Worm (Caenorhabditis elegans): ENCODE data around the gene ttr-10.

The ttr-10 gene

ce11 chrV:7553873-7554362 lies at the start of gene ttr-10:
Gene ttr-10, minus strand, starts transcription at chrV:7553923.
- TF ChIP-seq sem-2 (GFP tag; optimal IDR thresholded peaks at IDR 0.05) (no peak), elt-1 (tag; optimal IDR thresholded peaks at IDR 0.05; ENCODE audit: borderline replicate concordance, insufficient read depth) (no peak), nhr-28 (tag; optimal IDR thresholded peaks at IDR 0.05) (no peak), elt-3 (tag; optimal IDR thresholded peaks at IDR 0.05) (no peak), nhr-237 (tag; optimal IDR thresholded peaks at IDR 0.05) (no peak), unc-120 (tag; optimal IDR thresholded peaks at IDR 0.05; ENCODE audit: poor library complexity, severe bottlenecking) (no peak)

DNA sequence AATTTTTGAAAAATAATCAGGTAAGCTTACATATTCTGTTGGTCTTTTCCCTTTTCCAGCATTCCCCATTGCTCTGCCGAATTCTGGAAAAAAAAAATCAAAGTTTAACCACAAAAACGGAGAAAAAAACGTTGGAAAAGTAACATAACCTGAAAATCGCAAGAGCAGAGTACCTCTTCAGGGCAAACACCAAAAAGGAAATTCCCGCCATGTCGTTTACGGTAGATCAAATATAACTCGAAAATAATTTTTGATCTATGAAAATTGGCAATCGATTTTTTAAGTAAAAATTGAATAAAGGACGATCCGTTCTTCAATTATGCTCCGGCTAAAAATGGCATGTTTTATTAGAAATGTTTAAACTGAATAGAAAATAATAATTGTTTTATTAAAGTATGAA lies 49.7 kb upstream of the ttr-10 start, which contains the start of gene C50E3.11:
Gene C50E3.11, minus strand, starts transcription at position 83 of the 400 bp plus-strand sequence.
- no peak for TF ChIP-seq lin-13 (tag; optimal IDR thresholded peaks at IDR 0.05)
- TF ChIP-seq drap-1 (GFP tag; optimal IDR thresholded peaks at IDR 0.05) = no peak
- no peak for TF ChIP-seq unc-39 (tag; optimal IDR thresholded peaks at IDR 0.05)

DNA sequence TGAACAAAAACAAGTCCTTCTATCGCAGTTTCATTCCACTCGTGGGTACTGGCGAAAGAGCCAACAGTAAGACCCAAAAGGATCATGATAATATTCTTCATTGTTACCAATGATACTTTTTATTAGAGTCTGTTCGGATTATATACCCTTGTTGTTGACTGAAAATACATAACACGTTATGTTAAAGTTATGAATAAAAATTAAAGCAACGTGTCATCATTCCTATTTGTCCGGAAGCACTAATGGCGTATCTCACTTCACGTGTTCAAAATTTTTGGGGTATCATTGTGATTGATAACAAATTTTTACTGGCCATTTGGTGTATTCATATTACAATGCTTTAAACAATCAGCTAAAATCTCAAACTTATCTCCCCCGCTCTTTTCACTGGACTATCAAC lies 47.7 kb upstream of the ttr-10 start, which contains the start of gene scl-26:
Gene scl-26, minus strand, starts transcription at position 101 of the 400 bp plus-strand sequence.
- TF ChIP-seq hlh-1 (tag; optimal IDR thresholded peaks at IDR 0.05) (no peak), mep-1 (tag; optimal IDR thresholded peaks at IDR 0.05) (no peak), zip-8 (tag; optimal IDR thresholded peaks at IDR 0.05) (no peak)

DNA sequence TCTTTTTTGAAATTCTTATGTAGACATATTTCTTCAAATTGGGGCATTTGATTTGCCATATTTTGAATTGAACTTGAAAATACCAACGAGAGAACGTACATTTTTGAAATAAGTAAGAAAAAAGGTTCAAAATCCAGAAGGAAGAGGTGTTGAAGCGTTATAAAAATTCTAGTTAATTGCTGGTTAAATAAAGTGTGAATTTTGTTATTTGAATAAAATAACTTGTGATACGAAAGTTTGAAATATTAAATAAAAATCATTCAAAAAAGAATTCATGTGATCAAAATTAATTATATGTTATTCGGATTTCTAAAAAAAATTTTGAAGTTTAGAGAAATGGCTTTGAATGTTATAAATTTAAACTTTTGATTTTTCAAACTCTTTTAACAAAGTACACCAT lies 46.4 kb upstream of the ttr-10 start, which contains the start of gene C50E3.9:
Gene C50E3.9, minus strand, starts transcription at position 101 of the 400 bp plus-strand sequence.
- no peak for TF ChIP-seq elt-3 (tag; optimal IDR thresholded peaks at IDR 0.05)
- no peak for TF ChIP-seq lin-13 (tag; optimal IDR thresholded peaks at IDR 0.05)
- no peak for TF ChIP-seq mep-1 (tag; optimal IDR thresholded peaks at IDR 0.05)
- no peak for TF ChIP-seq unc-39 (tag; optimal IDR thresholded peaks at IDR 0.05)
- no peak for TF ChIP-seq snpc-4 (tag; optimal IDR thresholded peaks at IDR 0.05)
- TF ChIP-seq bed-3 (GFP tag; optimal IDR thresholded peaks at IDR 0.05) = no peak
- TF ChIP-seq ceh-83 (GFP tag; optimal IDR thresholded peaks at IDR 0.05) = no peak
- TF ChIP-seq blmp-1 (tag; optimal IDR thresholded peaks at IDR 0.05) = no peak
- TF ChIP-seq ztf-11 (tag; optimal IDR thresholded peaks at IDR 0.05) = no peak
- no peak for TF ChIP-seq zip-8 (tag; optimal IDR thresholded peaks at IDR 0.05)
- TF ChIP-seq mab-5 (tag; optimal IDR thresholded peaks at IDR 0.05) = no peak
- no peak for TF ChIP-seq nhr-76 (tag; optimal IDR thresholded peaks at IDR 0.05)
- TF ChIP-seq cnd-1 (tag; optimal IDR thresholded peaks at IDR 0.05) = no peak
- no peak for TF ChIP-seq unc-120 (tag; optimal IDR thresholded peaks at IDR 0.05; ENCODE audit: poor library complexity, severe bottlenecking)
- TF ChIP-seq ceh-43 (GFP tag; optimal IDR thresholded peaks at IDR 0.05) = no peak

DNA sequence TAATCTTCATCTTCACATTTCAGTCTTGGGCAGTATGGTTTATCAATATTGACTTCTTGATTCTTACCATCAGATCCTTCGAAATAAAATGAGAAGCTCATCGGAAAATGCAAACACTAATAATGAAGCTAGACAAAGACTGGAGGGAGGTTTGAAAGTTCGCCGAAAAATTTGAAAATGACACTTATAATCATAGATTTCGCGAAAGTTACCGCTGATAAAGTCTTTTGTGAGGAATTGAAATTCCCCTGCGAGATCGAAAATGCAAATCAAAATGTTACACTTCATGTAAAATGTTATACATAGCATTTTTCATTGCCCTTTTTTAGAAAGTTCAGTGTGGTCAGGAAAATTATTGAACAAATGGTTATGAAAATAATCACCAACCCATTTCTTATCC lies 44.5 kb upstream of the ttr-10 start, which contains the start of gene C50E3.7:
Gene C50E3.7, minus strand, starts transcription at position 101 of the 400 bp plus-strand sequence.
- TF ChIP-seq nhr-237 (tag; optimal IDR thresholded peaks at IDR 0.05) (no peak), mab-5 (tag; optimal IDR thresholded peaks at IDR 0.05) (no peak), blmp-1 (tag; optimal IDR thresholded peaks at IDR 0.05) (no peak), flh-1 (GFP tag; optimal IDR thresholded peaks at IDR 0.05) (no peak), hlh-1 (tag; optimal IDR thresholded peaks at IDR 0.05) (no peak), nhr-28 (tag; optimal IDR thresholded peaks at IDR 0.05) (no peak), ceh-83 (GFP tag; optimal IDR thresholded peaks at IDR 0.05) (no peak), elt-1 (tag; optimal IDR thresholded peaks at IDR 0.05; ENCODE audit: borderline replicate concordance, insufficient read depth) (no peak), pha-4 (tag; optimal IDR thresholded peaks at IDR 0.05) (no peak), drap-1 (GFP tag; optimal IDR thresholded peaks at IDR 0.05) (no peak), mep-1 (tag; optimal IDR thresholded peaks at IDR 0.05) (no peak), lsy-2 (tag; optimal IDR thresholded peaks at IDR 0.05) (no peak), nhr-2 (tag; optimal IDR thresholded peaks at IDR 0.05) (no peak)

ce11 chrV:7595132-7595531 lies 41.4 kb upstream of the ttr-10 start:
- TF ChIP-seq unc-39 (tag; optimal IDR thresholded peaks at IDR 0.05) = no peak
- TF ChIP-seq pha-4 (tag; optimal IDR thresholded peaks at IDR 0.05) = no peak
- no peak for TF ChIP-seq elt-3 (tag; optimal IDR thresholded peaks at IDR 0.05)
- TF ChIP-seq flh-1 (GFP tag; optimal IDR thresholded peaks at IDR 0.05) = no peak
- TF ChIP-seq zip-8 (tag; optimal IDR thresholded peaks at IDR 0.05) = no peak
- no peak for TF ChIP-seq bed-3 (GFP tag; optimal IDR thresholded peaks at IDR 0.05)
- no peak for TF ChIP-seq mep-1 (tag; optimal IDR thresholded peaks at IDR 0.05)
- no peak for TF ChIP-seq cnd-1 (tag; optimal IDR thresholded peaks at IDR 0.05)
- no peak for TF ChIP-seq sem-2 (GFP tag; optimal IDR thresholded peaks at IDR 0.05)
- no peak for TF ChIP-seq lsy-2 (tag; optimal IDR thresholded peaks at IDR 0.05)
- TF ChIP-seq nhr-76 (tag; optimal IDR thresholded peaks at IDR 0.05) = no peak
- TF ChIP-seq drap-1 (GFP tag; optimal IDR thresholded peaks at IDR 0.05) = no peak
- no peak for TF ChIP-seq unc-120 (tag; optimal IDR thresholded peaks at IDR 0.05; ENCODE audit: poor library complexity, severe bottlenecking)
- TF ChIP-seq tbx-8 (GFP tag; optimal IDR thresholded peaks at IDR 0.05) = no peak
- no peak for TF ChIP-seq ceh-43 (GFP tag; optimal IDR thresholded peaks at IDR 0.05)
- no peak for TF ChIP-seq ces-1 (GFP tag; optimal IDR thresholded peaks at IDR 0.05)
- TF ChIP-seq mls-2 (tag; optimal IDR thresholded peaks at IDR 0.05) = no peak
- no peak for TF ChIP-seq blmp-1 (tag; optimal IDR thresholded peaks at IDR 0.05)
- no peak for TF ChIP-seq ham-2 (GFP tag; optimal IDR thresholded peaks at IDR 0.05)
